Worm (Caenorhabditis elegans) whole organism, L2 larva: ENCODE measurements around the gene pitr-4.

ENCODE experiments used
- C34F6.9 ChIP-seq: fragments of 150-350 bp; optimal IDR thresholded peaks from 2 replicates; lab custom pipeline; 2014; ENCODE audit warnings: missing biosample characterization, missing genetic modification characterization
- F13H6.1 ChIP-seq: sonication (generic microtip); optimal IDR thresholded peaks from 2 replicates; lab custom pipeline; 2016; ENCODE audit warnings: missing genetic modification characterization, missing compliant biosample characterization
- R02D3.7 ChIP-seq: fragments of 150-350 bp; optimal IDR thresholded peaks from 2 replicates; lab custom pipeline; 2014; ENCODE audit warnings: missing biosample characterization, missing genetic modification characterization
- Y55F3AM.14 ChIP-seq: fragments of 200-800 bp; sonication (Bioruptor generic); optimal IDR thresholded peaks from 2 replicates; lab custom pipeline; 2018; ENCODE audit warnings: mild to moderate bottlenecking, missing genetic modification characterization, missing compliant biosample characterization
- ZK546.5 ChIP-seq: sonication (generic microtip); optimal IDR thresholded peaks from 2 replicates; lab custom pipeline; 2017; ENCODE audit warnings: missing biosample characterization, missing genetic modification characterization
- alr-1 ChIP-seq: fragments of 150-350 bp; optimal IDR thresholded peaks from 2 replicates; lab custom pipeline; 2014; ENCODE audit warnings: missing biosample characterization, missing genetic modification characterization
- aly-2 ChIP-seq: fragments of 150-350 bp; optimal IDR thresholded peaks from 2 replicates; lab custom pipeline; 2014; ENCODE audit warnings: missing biosample characterization, missing genetic modification characterization
- ama-1 ChIP-seq: fragments of 150-350 bp; optimal IDR thresholded peaks from 2 replicates; lab custom pipeline; 2018; ENCODE audit warnings: inconsistent platforms
- blmp-1 ChIP-seq: sonication (generic microtip); optimal IDR thresholded peaks from 2 replicates; lab custom pipeline; 2017; ENCODE audit warnings: missing genetic modification characterization, mild to moderate bottlenecking, missing compliant biosample characterization, antibody characterized with exemption, moderate library complexity; ENCODE audit not compliant: insufficient read depth
- ceh-16 ChIP-seq: fragments of 150-350 bp; optimal IDR thresholded peaks from 2 replicates; lab custom pipeline; 2014; ENCODE audit warnings: missing biosample characterization, missing genetic modification characterization
- ceh-82 ChIP-seq: fragments of 150-350 bp; optimal IDR thresholded peaks from 2 replicates; lab custom pipeline; 2014; ENCODE audit warnings: missing biosample characterization, missing genetic modification characterization
- crh-2 ChIP-seq: sonication (generic microtip); optimal IDR thresholded peaks from 2 replicates; lab custom pipeline; 2017; ENCODE audit warnings: missing biosample characterization, missing genetic modification characterization
- dmd-4 ChIP-seq: sonication (generic microtip); optimal IDR thresholded peaks from 2 replicates; lab custom pipeline; 2017; ENCODE audit warnings: missing biosample characterization, missing genetic modification characterization
- egl-27 ChIP-seq: sonication (generic microtip); optimal IDR thresholded peaks from 3 replicates; lab custom pipeline; 2017; ENCODE audit warnings: missing biosample characterization, missing genetic modification reagents, missing genetic modification characterization
- elt-1 ChIP-seq: fragments of 150-350 bp; optimal IDR thresholded peaks from 2 replicates; lab custom pipeline; 2014; ENCODE audit warnings: missing biosample characterization, missing genetic modification characterization
- elt-3 ChIP-seq: sonication (generic microtip); optimal IDR thresholded peaks from 2 replicates; lab custom pipeline; 2017; ENCODE audit warnings: missing biosample characterization, missing genetic modification characterization
- fos-1 ChIP-seq: fragments of 150-350 bp; optimal IDR thresholded peaks from 2 replicates; lab custom pipeline; 2014; ENCODE audit warnings: missing biosample characterization, missing genetic modification characterization
- gmeb-1 ChIP-seq: fragments of 150-350 bp; optimal IDR thresholded peaks from 2 replicates; lab custom pipeline; 2014; ENCODE audit warnings: missing biosample characterization, missing genetic modification characterization
- lin-11 ChIP-seq: fragments of 150-350 bp; sonication (generic microtip); optimal IDR thresholded peaks from 2 replicates; lab custom pipeline; 2014; ENCODE audit warnings: missing biosample characterization, missing genetic modification characterization, inconsistent platforms, mixed read lengths
- lin-13 ChIP-seq: fragments of 150-350 bp; optimal IDR thresholded peaks from 2 replicates; lab custom pipeline; 2014; ENCODE audit warnings: missing biosample characterization, missing genetic modification reagents, missing genetic modification characterization
- lin-39 ChIP-seq: fragments of 150-350 bp; optimal IDR thresholded peaks from 2 replicates; lab custom pipeline; 2014; ENCODE audit warnings: missing biosample characterization, missing genetic modification reagents, missing genetic modification characterization
- lsy-2 ChIP-seq, 2 experiments: fragments of 150-350 bp in 1 of 2; sonication (generic microtip) in 1 of 2; optimal IDR thresholded peaks; 2 replicates each; lab custom pipeline; 2014 to 2017; ENCODE audit warnings: missing biosample characterization in 2 of 2, missing genetic modification characterization in 2 of 2
- mab-5 ChIP-seq: fragments of 150-350 bp; optimal IDR thresholded peaks from 2 replicates; lab custom pipeline; 2014; ENCODE audit warnings: missing biosample characterization, missing genetic modification characterization
- mbf-1 ChIP-seq: sonication (generic microtip); optimal IDR thresholded peaks from 2 replicates; lab custom pipeline; 2017; ENCODE audit warnings: missing biosample characterization, missing genetic modification characterization
- mdl-1 ChIP-seq, 2 experiments: fragments of 150-350 bp in 1 of 2; sonication (generic microtip) in 1 of 2; optimal IDR thresholded peaks; 2 replicates each; lab custom pipeline; 2017; ENCODE audit warnings: missing biosample characterization in 2 of 2, missing genetic modification characterization in 2 of 2
- nhr-10 ChIP-seq: sonication (generic microtip); optimal IDR thresholded peaks from 2 replicates; lab custom pipeline; 2017; ENCODE audit warnings: missing biosample characterization, missing genetic modification characterization
- nhr-11 ChIP-seq: fragments of 150-350 bp; optimal IDR thresholded peaks from 2 replicates; lab custom pipeline; 2014; ENCODE audit warnings: missing biosample characterization, missing genetic modification characterization
- nhr-12 ChIP-seq: fragments of 150-350 bp; optimal IDR thresholded peaks from 2 replicates; lab custom pipeline; 2014; ENCODE audit warnings: missing biosample characterization, missing genetic modification characterization
- nhr-129 ChIP-seq: fragments of 150-350 bp; optimal IDR thresholded peaks from 2 replicates; lab custom pipeline; 2014; ENCODE audit warnings: missing biosample characterization, missing genetic modification characterization
- nhr-21 ChIP-seq: fragments of 150-350 bp; optimal IDR thresholded peaks from 2 replicates; lab custom pipeline; 2014; ENCODE audit warnings: missing biosample characterization, missing genetic modification characterization
- nhr-23 ChIP-seq: fragments of 150-350 bp; optimal IDR thresholded peaks from 2 replicates; lab custom pipeline; 2014; ENCODE audit warnings: missing biosample characterization, missing genetic modification reagents, missing genetic modification characterization
- nhr-237 ChIP-seq: fragments of 150-350 bp; optimal IDR thresholded peaks from 2 replicates; lab custom pipeline; 2014; ENCODE audit warnings: missing biosample characterization, missing genetic modification characterization
- nhr-25 ChIP-seq: fragments of 150-350 bp; sonication (generic microtip); optimal IDR thresholded peaks from 3 replicates; lab custom pipeline; 2014; ENCODE audit warnings: missing biosample characterization, missing genetic modification characterization
- nhr-6 ChIP-seq: fragments of 150-350 bp; optimal IDR thresholded peaks from 2 replicates; lab custom pipeline; 2014; ENCODE audit warnings: missing biosample characterization, missing genetic modification characterization
- nhr-77 ChIP-seq: fragments of 150-350 bp; optimal IDR thresholded peaks from 2 replicates; lab custom pipeline; 2014; ENCODE audit warnings: missing biosample characterization, missing genetic modification characterization
- peb-1 ChIP-seq: fragments of 150-350 bp; optimal IDR thresholded peaks from 2 replicates; lab custom pipeline; 2014; ENCODE audit warnings: missing biosample characterization, missing genetic modification characterization
- sem-4 ChIP-seq: fragments of 150-350 bp; optimal IDR thresholded peaks from 2 replicates; lab custom pipeline; 2014; ENCODE audit warnings: missing biosample characterization, missing genetic modification reagents, missing genetic modification characterization
- skn-1 ChIP-seq: sonication (generic microtip); optimal IDR thresholded peaks from 2 replicates; lab custom pipeline; 2017; ENCODE audit warnings: missing biosample characterization, missing genetic modification characterization
- sma-3 ChIP-seq: sonication (generic microtip); optimal IDR thresholded peaks from 2 replicates; lab custom pipeline; 2016; ENCODE audit warnings: missing genetic modification reagents, missing genetic modification characterization, missing compliant biosample characterization
- sma-9 ChIP-seq, 2 experiments: fragments of 150-350 bp in 1 of 2; sonication (generic microtip) in 1 of 2; optimal IDR thresholded peaks; 2 replicates each; lab custom pipeline; 2014 to 2016; ENCODE audit warnings: missing genetic modification characterization in 2 of 2, mild to moderate bottlenecking in 1 of 2, missing biosample characterization in 1 of 2, missing compliant biosample characterization in 1 of 2, missing genetic modification reagents in 1 of 2, moderate library complexity in 1 of 2
- snpc-4 ChIP-seq: fragments of 150-350 bp; optimal IDR thresholded peaks from 2 replicates; lab custom pipeline; 2014; ENCODE audit warnings: missing biosample characterization, missing genetic modification characterization
- unc-39 ChIP-seq: fragments of 150-350 bp; optimal IDR thresholded peaks from 2 replicates; lab custom pipeline; 2014; ENCODE audit warnings: missing biosample characterization, missing genetic modification characterization
- unc-55 ChIP-seq: fragments of 150-350 bp; sonication (generic microtip); optimal IDR thresholded peaks from 3 replicates; lab custom pipeline; 2014; ENCODE audit warnings: missing biosample characterization, missing genetic modification reagents, missing genetic modification characterization
- unc-62 ChIP-seq: fragments of 150-350 bp; optimal IDR thresholded peaks from 2 replicates; lab custom pipeline; 2014; ENCODE audit warnings: missing biosample characterization, missing genetic modification reagents, missing genetic modification characterization
- zag-1 ChIP-seq: fragments of 150-350 bp; optimal IDR thresholded peaks from 2 replicates; lab custom pipeline; 2014; ENCODE audit warnings: missing biosample characterization, missing genetic modification characterization
- ztf-1 ChIP-seq: fragments of 200-800 bp; sonication (Bioruptor generic); conservative IDR thresholded peaks from 2 replicates; pipeline ENCODE4 v1.3.6; 2022; ENCODE audit warnings: missing genetic modification characterization, missing compliant biosample characterization
- ztf-11 ChIP-seq: sonication (generic microtip); optimal IDR thresholded peaks from 2 replicates; lab custom pipeline; 2017; ENCODE audit warnings: missing biosample characterization, missing genetic modification characterization
- ztf-4 ChIP-seq: fragments of 150-350 bp; optimal IDR thresholded peaks from 2 replicates; lab custom pipeline; 2014; ENCODE audit warnings: missing biosample characterization, missing genetic modification characterization

Gene pitr-4

DNA sequence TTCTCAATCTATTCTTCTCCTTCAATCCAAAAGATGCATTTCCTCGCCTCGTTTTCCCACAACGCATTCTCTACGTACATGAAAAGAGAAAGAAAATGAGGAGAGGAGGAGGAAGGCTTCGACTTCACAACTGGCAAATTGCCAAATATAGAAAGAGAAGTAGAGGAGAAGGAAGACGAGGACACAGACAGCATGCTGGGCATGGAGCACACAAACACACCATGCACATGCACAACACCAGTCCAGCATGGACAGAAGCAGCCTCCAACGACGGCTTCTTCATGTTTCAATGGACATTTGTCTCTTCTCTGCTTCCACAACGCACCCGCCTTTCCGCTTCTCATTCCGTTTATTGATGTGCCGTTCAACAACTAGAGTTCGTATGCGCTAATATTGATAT, 3.2 kb upstream of the pitr-4 start:
- TF ChIP-seq C34F6.9 (tag; lab: Kevin White, UChicago) (peak; percentile 78), dmd-4 (no peak), ztf-4 (tag; lab: Kevin White, UChicago) (no peak), zag-1 (tag; lab: Kevin White, UChicago) (peak; percentile 72), aly-2 (tag; lab: Kevin White, UChicago) (no peak), nhr-77 (no peak), unc-39 (tag; lab: Kevin White, UChicago) (peak; percentile 28), sma-9 (GFP tag; optimal IDR thresholded peaks at IDR 0.05; lab: Kevin White, UChicago) (peak; percentile 59), sma-9 (tag; optimal IDR thresholded peaks at IDR 0.05; lab: Kevin White, UChicago) (no peak), blmp-1 (no peak), nhr-25 (no peak), lin-39 (tag; lab: Kevin White, UChicago) (no peak), ama-1 (lab: Kevin White, UChicago) (no peak), snpc-4 (no peak), skn-1 (tag; lab: Kevin White, UChicago) (no peak), nhr-237 (no peak), R02D3.7 (tag; lab: Kevin White, UChicago) (no peak), nhr-23 (tag; lab: Kevin White, UChicago) (no peak), nhr-12 (tag; lab: Kevin White, UChicago) (no peak), ztf-11 (tag; lab: Kevin White, UChicago) (no peak), ceh-16 (no peak), mbf-1 (tag; lab: Kevin White, UChicago) (no peak), unc-55 (GFP tag; lab: Kevin White, UChicago) (peak; percentile 73), elt-1 (tag; lab: Kevin White, UChicago) (no peak), crh-2 (tag; lab: Kevin White, UChicago) (no peak), nhr-21 (no peak), nhr-129 (peak; percentile 64), lin-13 (GFP tag; lab: Kevin White, UChicago) (no peak), F13H6.1 (tag; lab: Kevin White, UChicago) (no peak), nhr-6 (peak; percentile 10), lin-11 (peak; percentile 51), sma-3 (GFP tag; lab: Kevin White, UChicago) (no peak), lsy-2 (tag; optimal IDR thresholded peaks at IDR 0.05; lab: Kevin White, UChicago) (no peak), elt-3 (tag; lab: Kevin White, UChicago) (no peak), nhr-11 (tag; lab: Kevin White, UChicago) (no peak), nhr-10 (tag; lab: Kevin White, UChicago) (no peak), Y55F3AM.14 (GFP tag; lab: Kevin White, UChicago) (peak; percentile 39), alr-1 (tag; lab: Kevin White, UChicago) (no peak), ZK546.5 (tag; lab: Kevin White, UChicago) (no peak), egl-27 (tag; lab: Kevin White, UChicago) (no peak), unc-62 (no peak), ceh-82 (tag; lab: Kevin White, UChicago) (no peak), fos-1 (tag; lab: Kevin White, UChicago) (no peak), ztf-1 (GFP tag; lab: Robert Waterston, UW) (no peak), mab-5 (peak; percentile 54), gmeb-1 (tag; lab: Kevin White, UChicago) (no peak), mdl-1 (tag; optimal IDR thresholded peaks at IDR 0.05; lab: Kevin White, UChicago) (peak in 1 of 2 experiments; percentile 42), sem-4 (tag; lab: Kevin White, UChicago) (no peak), peb-1 (tag; lab: Kevin White, UChicago) (no peak)
- TF ChIP-seq, all 48 proteins: peak for 11
